Worm (Caenorhabditis elegans) whole organism, mixed stage, embryonic: ENCODE measurements around the gene sre-32.

Experiments
- elt-3 ChIP-seq: fragments of 150-350 bp; optimal IDR thresholded peaks from 2 replicates; lab custom pipeline; 2014; ENCODE audit warnings: missing biosample characterization, missing genetic modification characterization
- mep-1 ChIP-seq: fragments of 150-350 bp; optimal IDR thresholded peaks from 2 replicates; lab custom pipeline; 2017; ENCODE audit warnings: missing biosample characterization, missing genetic modification reagents, missing genetic modification characterization, inconsistent platforms
- nhr-76 ChIP-seq: sonication (generic microtip); optimal IDR thresholded peaks from 2 replicates; lab custom pipeline; 2017; ENCODE audit warnings: missing biosample characterization, missing genetic modification characterization
- sem-2 ChIP-seq: fragments of 200-800 bp; sonication (Bioruptor generic); optimal IDR thresholded peaks from 2 replicates; lab custom pipeline; 2018; ENCODE audit warnings: mild to moderate bottlenecking, missing genetic modification characterization, missing compliant biosample characterization
- snpc-4 ChIP-seq: fragments of 150-350 bp; optimal IDR thresholded peaks from 2 replicates; lab custom pipeline; 2014; ENCODE audit warnings: missing biosample characterization, missing genetic modification characterization
- tbx-8 ChIP-seq: fragments of 200-800 bp; sonication (Bioruptor generic); optimal IDR thresholded peaks from 2 replicates; lab custom pipeline; 2018; ENCODE audit warnings: mild to moderate bottlenecking, missing genetic modification characterization, moderate library complexity, missing compliant biosample characterization
- unc-62 ChIP-seq: fragments of 150-350 bp; optimal IDR thresholded peaks from 2 replicates; lab custom pipeline; 2014; ENCODE audit warnings: missing biosample characterization, missing genetic modification reagents, missing genetic modification characterization

ce11 chrII:12502784-12503183, 46.3 kb upstream of the sre-32 start, which contains the start of gene ador-1:
- TF ChIP-seq unc-62 (GFP tag; lab: Kevin White, UChicago) (no peak), sem-2 (GFP tag; lab: Kevin White, UChicago) (no peak), mep-1 (tag; lab: Kevin White, UChicago) (no peak), snpc-4 (tag; lab: Kevin White, UChicago) (no peak), elt-3 (tag; lab: Kevin White, UChicago) (no peak), tbx-8 (GFP tag; lab: Kevin White, UChicago) (no peak), nhr-76 (tag; lab: Kevin White, UChicago) (no peak)
